Fruit fly (Drosophila melanogaster): ENCODE measurements around the gene pst.

- no peak for TF ChIP-seq CG8319 (GFP tag; optimal IDR thresholded peaks at IDR 0.05)
- no peak for TF ChIP-seq achi (GFP tag; optimal IDR thresholded peaks at IDR 0.05)
These were observed 46.4 kb downstream of the pst start for dm6 chr3L:7313559-7314132.
